Fruit fly (Drosophila melanogaster) whole organism, pupa: ENCODE data around the gene CG11370.
"Not testable (repeated sequence)": the region's sequence is repeated elsewhere in the genome, so short reads cannot be mapped to it uniquely, and the experiment has no call there.

Experiments
- CG9948 ChIP-seq: fragments of 200-800 bp; sonication (Bioruptor generic); optimal IDR thresholded peaks from 2 replicates; lab custom pipeline; 2018; ENCODE audit warnings: missing biosample characterization, mild to moderate bottlenecking, missing genetic modification characterization, moderate library complexity
- EcR ChIP-seq: fragments of 200-800 bp; sonication (Bioruptor generic); optimal IDR thresholded peaks from 3 replicates; lab custom pipeline; 2019; ENCODE audit warnings: missing biosample characterization, missing genetic modification characterization, mild to moderate bottlenecking, moderate library complexity, missing genetic modification reagents
- gl ChIP-seq: fragments of 200-800 bp; sonication (Bioruptor generic); optimal IDR thresholded peaks from 2 replicates; lab custom pipeline; 2018; ENCODE audit warnings: missing biosample characterization, mild to moderate bottlenecking, missing genetic modification characterization

dm6 chr3L:22696930-22697329 is 15.0 kb upstream of the CG11370 start, which contains the start of gene CG32453:
- not testable (repeated sequence) for TF ChIP-seq CG9948; gl (tag; lab: Kevin White, UChicago); EcR (GFP tag; lab: Kevin White, UChicago)
